Worm (Caenorhabditis elegans) whole organism, L1 larva: Measurements from ENCODE around the gene C29H12.6.

Source experiments
- F16B12.6 ChIP-seq: fragments of 150-350 bp; optimal IDR thresholded peaks from 2 replicates; lab custom pipeline; 2014; ENCODE audit warnings: missing biosample characterization, missing genetic modification characterization
- ceh-63 ChIP-seq: fragments of 200-800 bp; sonication (Bioruptor generic); optimal IDR thresholded peaks from 2 replicates; lab custom pipeline; 2018; ENCODE audit warnings: mild to moderate bottlenecking, missing genetic modification characterization, missing compliant biosample characterization
- ceh-82 ChIP-seq, 3 experiments: fragments of 150-350 bp in 1 of 3; sonication (generic microtip) in 2 of 3; optimal IDR thresholded peaks; 2 replicates each; lab custom pipeline; 2014 to 2017; ENCODE audit warnings: missing biosample characterization in 3 of 3, missing genetic modification characterization in 3 of 3
- ceh-90 ChIP-seq: sonication (generic microtip); optimal IDR thresholded peaks from 2 replicates; lab custom pipeline; 2016; ENCODE audit warnings: missing genetic modification characterization, missing compliant biosample characterization
- ces-1 ChIP-seq: fragments of 150-350 bp; optimal IDR thresholded peaks from 2 replicates; lab custom pipeline; 2014; ENCODE audit warnings: missing biosample characterization, missing genetic modification reagents, missing genetic modification characterization
- dpl-1 ChIP-seq, 3 experiments: fragments of 150-350 bp in 2 of 3; sonication (generic microtip) in 1 of 3; optimal IDR thresholded peaks; 2 replicates each; lab custom pipeline; 2014 to 2017; ENCODE audit warnings: missing biosample characterization in 3 of 3, missing genetic modification characterization in 3 of 3, missing genetic modification reagents in 3 of 3
- dsc-1 ChIP-seq: sonication (generic microtip); optimal IDR thresholded peaks from 2 replicates; lab custom pipeline; 2016; ENCODE audit warnings: mild to moderate bottlenecking, missing genetic modification characterization, missing compliant biosample characterization
- efl-1 ChIP-seq, 4 experiments: fragments of 150-350 bp; optimal IDR thresholded peaks in 3 of 4; peaks in 1 of 4; 1 replicate in 1 of 4; 2 replicates in 3 of 4; lab custom pipeline; 2014; ENCODE audit warnings: missing biosample characterization in 2 of 4, missing genetic modification characterization in 2 of 4, missing genetic modification reagents in 2 of 4
- efl-3 ChIP-seq: fragments of 200-800 bp; sonication (Bioruptor generic); optimal IDR thresholded peaks from 2 replicates; lab custom pipeline; 2018; ENCODE audit warnings: mild to moderate bottlenecking, missing genetic modification characterization, missing compliant biosample characterization
- egl-27 ChIP-seq, 2 experiments: fragments of 150-350 bp in 1 of 2; sonication (generic microtip); optimal IDR thresholded peaks; 3 replicates each; lab custom pipeline; 2017 to 2018; ENCODE audit warnings: missing biosample characterization in 2 of 2, missing genetic modification characterization in 2 of 2, missing genetic modification reagents in 2 of 2
- elt-3 ChIP-seq, 6 experiments: fragments of 150-350 bp in 1 of 6; sonication (generic microtip); optimal IDR thresholded peaks; 2 replicates each; lab custom pipeline; 2017 to 2018; ENCODE audit warnings: missing biosample characterization in 6 of 6, missing genetic modification characterization in 6 of 6, inconsistent platforms in 1 of 6
- fkh-10 ChIP-seq: sonication (generic microtip); optimal IDR thresholded peaks from 2 replicates; lab custom pipeline; 2017; ENCODE audit warnings: missing biosample characterization, missing genetic modification reagents, missing genetic modification characterization
- fkh-4 ChIP-seq: sonication (generic microtip); optimal IDR thresholded peaks from 2 replicates; lab custom pipeline; 2016; ENCODE audit warnings: missing compliant biosample characterization, missing genetic modification characterization, borderline replicate concordance
- fkh-8 ChIP-seq: sonication (generic microtip); optimal IDR thresholded peaks from 2 replicates; lab custom pipeline; 2016; ENCODE audit warnings: mild to moderate bottlenecking, missing genetic modification characterization, missing compliant biosample characterization
- hlh-4 ChIP-seq: sonication (generic microtip); optimal IDR thresholded peaks from 2 replicates; lab custom pipeline; 2016; ENCODE audit warnings: mild to moderate bottlenecking, missing genetic modification characterization, missing compliant biosample characterization
- lin-14 ChIP-seq: fragments of 200-800 bp; sonication (Bioruptor generic); optimal IDR thresholded peaks from 2 replicates; lab custom pipeline; 2018; ENCODE audit warnings: mild to moderate bottlenecking, missing genetic modification characterization, moderate library complexity, missing compliant biosample characterization
- lin-15B ChIP-seq: fragments of 150-350 bp; sonication (generic microtip); optimal IDR thresholded peaks from 3 replicates; lab custom pipeline; 2014; ENCODE audit warnings: missing biosample characterization, missing genetic modification characterization
- lsy-2 ChIP-seq, 2 experiments: fragments of 150-350 bp; optimal IDR thresholded peaks; 2 replicates each; lab custom pipeline; 2014; ENCODE audit warnings: missing biosample characterization in 2 of 2, missing genetic modification characterization in 2 of 2
- mep-1 ChIP-seq: fragments of 150-350 bp; optimal IDR thresholded peaks from 2 replicates; lab custom pipeline; 2014; ENCODE audit warnings: missing biosample characterization, missing genetic modification characterization
- nhr-11 ChIP-seq: fragments of 150-350 bp; optimal IDR thresholded peaks from 2 replicates; lab custom pipeline; 2014; ENCODE audit warnings: missing biosample characterization, missing genetic modification characterization
- nhr-19 ChIP-seq: fragments of 200-800 bp; sonication (Bioruptor generic); conservative IDR thresholded peaks from 2 replicates; pipeline ENCODE4 v1.3.6; 2022; ENCODE audit warnings: missing genetic modification characterization, missing compliant biosample characterization
- nhr-28 ChIP-seq: fragments of 150-350 bp; optimal IDR thresholded peaks from 2 replicates; lab custom pipeline; 2014; ENCODE audit warnings: missing biosample characterization, missing genetic modification characterization
- nhr-47 ChIP-seq: sonication (generic microtip); optimal IDR thresholded peaks from 2 replicates; lab custom pipeline; 2016; ENCODE audit warnings: mild to moderate bottlenecking, missing genetic modification characterization, moderate library complexity, missing compliant biosample characterization
- nhr-90 ChIP-seq: sonication (generic microtip); optimal IDR thresholded peaks from 2 replicates; lab custom pipeline; 2016; ENCODE audit warnings: mild to moderate bottlenecking, missing genetic modification characterization, missing compliant biosample characterization; ENCODE audit not compliant: poor library complexity
- pax-3 ChIP-seq: fragments of 200-800 bp; sonication (Bioruptor generic); optimal IDR thresholded peaks from 2 replicates; lab custom pipeline; 2018; ENCODE audit warnings: mild to moderate bottlenecking, missing genetic modification characterization, moderate library complexity, missing compliant biosample characterization
- pqm-1 ChIP-seq: sonication (generic microtip); optimal IDR thresholded peaks from 3 replicates; lab custom pipeline; 2017; ENCODE audit warnings: missing biosample characterization, missing genetic modification characterization
- rnt-1 ChIP-seq: sonication (generic microtip); optimal IDR thresholded peaks from 2 replicates; lab custom pipeline; 2016; ENCODE audit warnings: mild to moderate bottlenecking, missing genetic modification characterization, moderate library complexity, missing compliant biosample characterization
- skn-1 ChIP-seq: fragments of 150-350 bp; optimal IDR thresholded peaks from 2 replicates; lab custom pipeline; 2014; ENCODE audit warnings: missing biosample characterization, missing genetic modification characterization
- snu-23 ChIP-seq: sonication (generic microtip); optimal IDR thresholded peaks from 2 replicates; lab custom pipeline; 2016; ENCODE audit warnings: missing genetic modification characterization, missing compliant biosample characterization
- sptf-1 ChIP-seq: fragments of 150-350 bp; optimal IDR thresholded peaks from 2 replicates; lab custom pipeline; 2014; ENCODE audit warnings: missing biosample characterization, missing genetic modification characterization
- tbx-2 ChIP-seq: sonication (generic microtip); optimal IDR thresholded peaks from 2 replicates; lab custom pipeline; 2016; ENCODE audit warnings: missing genetic modification characterization, missing compliant biosample characterization
- tlp-1 ChIP-seq: fragments of 150-350 bp; optimal IDR thresholded peaks from 2 replicates; lab custom pipeline; 2014; ENCODE audit warnings: missing biosample characterization, missing genetic modification characterization
- unc-98 ChIP-seq: fragments of 200-800 bp; sonication (Bioruptor generic); IDR thresholded peaks from 2 replicates; pipeline ENCODE4 v1.3.6; 2022; ENCODE audit warnings: missing genetic modification characterization, missing compliant biosample characterization
- vab-15 ChIP-seq: sonication (generic microtip); optimal IDR thresholded peaks from 2 replicates; lab custom pipeline; 2017; ENCODE audit warnings: missing genotype, mild to moderate bottlenecking, missing genetic modification characterization, missing compliant biosample characterization
- xbp-1 ChIP-seq: sonication (generic microtip); optimal IDR thresholded peaks from 2 replicates; lab custom pipeline; 2016; ENCODE audit warnings: missing genetic modification characterization, missing compliant biosample characterization
- zag-1 ChIP-seq: fragments of 150-350 bp; optimal IDR thresholded peaks from 2 replicates; lab custom pipeline; 2014; ENCODE audit warnings: missing biosample characterization, missing genetic modification characterization
- zip-4 ChIP-seq: fragments of 200-800 bp; sonication (Bioruptor generic); optimal IDR thresholded peaks from 2 replicates; lab custom pipeline; 2018; ENCODE audit warnings: mild to moderate bottlenecking, missing genetic modification characterization, moderate library complexity, missing compliant biosample characterization

C29H12.6 gene

DNA sequence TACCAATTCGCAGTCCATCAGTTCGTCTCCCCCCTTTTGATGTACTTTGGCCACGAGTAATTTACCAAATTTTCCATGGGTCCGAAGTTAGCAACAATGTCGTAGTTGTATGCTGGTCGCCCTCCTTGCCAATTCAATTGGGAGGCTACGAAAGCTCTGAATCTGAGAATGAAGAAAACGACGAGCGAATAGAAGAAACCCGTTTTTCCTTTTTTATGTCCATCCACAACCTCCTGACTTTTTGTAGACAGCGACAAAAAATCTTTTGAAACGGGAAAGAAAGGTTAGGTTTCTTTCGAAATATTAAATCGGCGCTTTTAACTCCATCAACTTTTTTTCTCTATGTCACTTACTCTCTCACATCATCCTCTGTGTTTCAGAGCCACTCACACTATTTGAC, 24.5 kb upstream of the C29H12.6 start:
- no peak for TF ChIP-seq nhr-11 (tag; lab: Kevin White, UChicago)
- TF ChIP-seq nhr-90: no peak
- no peak for TF ChIP-seq zip-4 (GFP tag; lab: Kevin White, UChicago)
- peak; percentile 62 for TF ChIP-seq fkh-10 (GFP tag; lab: Kevin White, UChicago)
- no peak for TF ChIP-seq elt-3 (tag; optimal IDR thresholded peaks at IDR 0.05; lab: Kevin White, UChicago)
- no peak for TF ChIP-seq nhr-47 (tag; lab: Kevin White, UChicago)
- no peak for TF ChIP-seq skn-1 (tag; lab: Kevin White, UChicago)
- no peak for TF ChIP-seq ces-1 (GFP tag; lab: Kevin White, UChicago)
- no peak for TF ChIP-seq snu-23 (GFP tag; lab: Kevin White, UChicago)
- no peak for TF ChIP-seq unc-98 (GFP tag; lab: Robert Waterston, UW)
- TF ChIP-seq vab-15 (tag; lab: Kevin White, UChicago): no peak
- no peak for TF ChIP-seq tbx-2 (tag; lab: Kevin White, UChicago)
- TF ChIP-seq rnt-1 (tag; lab: Kevin White, UChicago): peak; percentile 16
- TF ChIP-seq pax-3 (tag; lab: Kevin White, UChicago): no peak
- no peak for TF ChIP-seq ceh-82 (tag; optimal IDR thresholded peaks at IDR 0.05; lab: Kevin White, UChicago)
- peak; percentile 52 for TF ChIP-seq lin-14 (GFP tag; lab: Kevin White, UChicago)
- TF ChIP-seq dpl-1 (GFP tag; optimal IDR thresholded peaks at IDR 0.05; lab: Kevin White, UChicago): no peak
- no peak for TF ChIP-seq efl-1 (optimal IDR thresholded peaks at IDR 0.05; lab: Kevin White, UChicago)
- TF ChIP-seq efl-1 (GFP tag; optimal IDR thresholded peaks at IDR 0.05 in 1 of 2; lab: Kevin White, UChicago): no peak
- no peak for TF ChIP-seq fkh-8 (tag; lab: Kevin White, UChicago)

DNA sequence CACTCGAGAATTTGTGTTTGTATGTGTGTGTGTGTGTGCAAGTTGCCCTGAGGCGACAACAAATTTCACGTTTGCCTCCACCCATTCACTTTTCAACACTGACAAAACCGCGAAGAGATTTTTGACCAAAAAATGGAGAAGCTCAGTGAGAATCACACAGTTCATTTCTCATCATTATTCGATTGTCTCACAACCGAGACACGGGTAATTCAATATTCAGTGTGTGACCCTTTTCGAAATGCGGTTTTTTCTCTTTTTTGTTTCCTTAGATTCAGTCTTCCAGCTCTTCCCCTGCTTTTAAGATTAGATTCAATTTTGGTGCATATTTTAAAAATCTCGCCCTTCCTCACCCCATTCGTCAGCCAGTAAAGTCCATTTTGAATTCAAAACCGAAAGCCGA, 21.4 kb upstream of the C29H12.6 start:
- TF ChIP-seq nhr-28 (tag; lab: Kevin White, UChicago) (no peak), lin-14 (GFP tag; lab: Kevin White, UChicago) (peak; percentile 62), fkh-10 (GFP tag; lab: Kevin White, UChicago) (peak; percentile 42)

DNA sequence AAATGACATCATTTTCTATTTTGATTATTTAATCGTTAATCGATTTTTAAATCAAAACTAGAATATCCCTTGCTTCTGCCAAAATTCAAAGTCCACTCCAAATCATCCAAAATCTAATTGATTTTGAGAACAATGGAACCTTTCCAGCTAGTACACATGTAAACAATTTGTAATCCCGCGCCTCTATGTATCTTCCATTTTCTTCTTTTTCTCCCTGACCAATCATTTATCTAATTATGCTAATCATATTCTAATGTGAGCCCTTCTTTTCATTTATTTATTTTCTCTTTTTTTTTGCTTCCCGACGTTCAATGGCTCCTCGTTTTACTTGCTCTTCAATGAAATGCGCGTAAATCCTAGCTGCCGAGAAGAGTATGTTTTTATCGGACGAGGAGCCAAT, 20.1 kb upstream of the C29H12.6 start:
- TF ChIP-seq F16B12.6: no peak
- no peak for TF ChIP-seq pqm-1 (tag; lab: Kevin White, UChicago)
- TF ChIP-seq ceh-90 (tag; lab: Kevin White, UChicago): no peak
- TF ChIP-seq nhr-11 (tag; lab: Kevin White, UChicago): no peak
- no peak for TF ChIP-seq ceh-63 (GFP tag; lab: Kevin White, UChicago)
- peak; percentile 63 for TF ChIP-seq dsc-1 (tag; lab: Kevin White, UChicago)
- TF ChIP-seq lsy-2 (tag; optimal IDR thresholded peaks at IDR 0.05; lab: Kevin White, UChicago): no peak
- TF ChIP-seq lin-14 (GFP tag; lab: Kevin White, UChicago): peak; percentile 46
- no peak for TF ChIP-seq egl-27 (tag; optimal IDR thresholded peaks at IDR 0.05; lab: Kevin White, UChicago)
- TF ChIP-seq sptf-1 (tag; lab: Kevin White, UChicago): no peak
- no peak for TF ChIP-seq nhr-19

DNA sequence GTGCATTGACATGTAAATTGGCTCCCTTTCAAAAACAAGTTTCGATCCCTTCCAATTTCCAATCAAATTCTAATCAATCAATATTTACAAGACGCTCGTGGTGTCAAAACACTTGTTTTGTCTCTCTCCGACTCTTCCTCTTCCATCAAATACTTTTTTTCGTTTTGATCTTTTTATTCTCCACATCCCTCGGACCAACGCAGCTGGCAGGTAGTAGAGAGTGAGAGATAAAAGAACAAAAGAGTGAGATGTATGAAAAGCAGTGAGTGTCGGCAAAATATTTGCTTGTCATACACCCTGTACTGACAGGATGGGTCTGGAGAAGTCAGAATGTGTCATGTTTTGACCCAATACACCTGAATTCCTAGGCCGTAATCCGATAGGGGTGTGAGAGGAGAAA, 18.6 kb upstream of the C29H12.6 start:
- peak; percentile 10 for TF ChIP-seq snu-23 (GFP tag; lab: Kevin White, UChicago)
- peak; percentile 33 for TF ChIP-seq mep-1
- no peak for TF ChIP-seq tlp-1 (tag; lab: Kevin White, UChicago)
- peak; percentile 50 for TF ChIP-seq lin-14 (GFP tag; lab: Kevin White, UChicago)
- peak; percentile 48 for TF ChIP-seq rnt-1 (tag; lab: Kevin White, UChicago)

DNA sequence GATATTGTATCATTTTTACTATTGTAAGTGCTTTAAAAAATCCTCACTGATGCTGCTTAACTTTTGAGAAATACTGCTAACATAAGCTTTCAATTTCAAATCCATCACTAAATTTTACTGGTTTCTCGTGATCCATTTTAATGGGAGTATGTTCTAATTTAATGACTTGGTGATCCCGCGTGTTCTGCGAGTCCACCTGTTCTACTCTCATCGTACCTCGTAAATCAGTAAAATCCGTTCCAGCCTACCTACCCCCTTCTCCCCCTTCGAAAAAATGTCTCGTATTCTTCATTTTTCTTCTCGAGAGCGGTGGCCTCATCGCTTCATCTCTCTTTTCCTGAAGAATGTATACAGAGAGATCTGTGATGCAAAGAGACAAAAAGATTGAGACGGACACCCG, 17.5 kb upstream of the C29H12.6 start:
- no peak for TF ChIP-seq lin-15B (tag; lab: Kevin White, UChicago)
- TF ChIP-seq zag-1 (tag; lab: Kevin White, UChicago): no peak
- TF ChIP-seq nhr-19: no peak
- TF ChIP-seq fkh-4 (tag; lab: Kevin White, UChicago): no peak
- no peak for TF ChIP-seq efl-3 (GFP tag; lab: Kevin White, UChicago)
- no peak for TF ChIP-seq efl-1 (optimal IDR thresholded peaks at IDR 0.05; lab: Kevin White, UChicago)
- TF ChIP-seq efl-1 (GFP tag; optimal IDR thresholded peaks at IDR 0.05 in 1 of 2; lab: Kevin White, UChicago): no peak
- no peak for TF ChIP-seq vab-15 (tag; lab: Kevin White, UChicago)
- TF ChIP-seq xbp-1 (tag; lab: Kevin White, UChicago): no peak
- no peak for TF ChIP-seq hlh-4 (tag; lab: Kevin White, UChicago)
